Fruit fly (Drosophila melanogaster): ENCODE results near the gene MED28.

DNA sequence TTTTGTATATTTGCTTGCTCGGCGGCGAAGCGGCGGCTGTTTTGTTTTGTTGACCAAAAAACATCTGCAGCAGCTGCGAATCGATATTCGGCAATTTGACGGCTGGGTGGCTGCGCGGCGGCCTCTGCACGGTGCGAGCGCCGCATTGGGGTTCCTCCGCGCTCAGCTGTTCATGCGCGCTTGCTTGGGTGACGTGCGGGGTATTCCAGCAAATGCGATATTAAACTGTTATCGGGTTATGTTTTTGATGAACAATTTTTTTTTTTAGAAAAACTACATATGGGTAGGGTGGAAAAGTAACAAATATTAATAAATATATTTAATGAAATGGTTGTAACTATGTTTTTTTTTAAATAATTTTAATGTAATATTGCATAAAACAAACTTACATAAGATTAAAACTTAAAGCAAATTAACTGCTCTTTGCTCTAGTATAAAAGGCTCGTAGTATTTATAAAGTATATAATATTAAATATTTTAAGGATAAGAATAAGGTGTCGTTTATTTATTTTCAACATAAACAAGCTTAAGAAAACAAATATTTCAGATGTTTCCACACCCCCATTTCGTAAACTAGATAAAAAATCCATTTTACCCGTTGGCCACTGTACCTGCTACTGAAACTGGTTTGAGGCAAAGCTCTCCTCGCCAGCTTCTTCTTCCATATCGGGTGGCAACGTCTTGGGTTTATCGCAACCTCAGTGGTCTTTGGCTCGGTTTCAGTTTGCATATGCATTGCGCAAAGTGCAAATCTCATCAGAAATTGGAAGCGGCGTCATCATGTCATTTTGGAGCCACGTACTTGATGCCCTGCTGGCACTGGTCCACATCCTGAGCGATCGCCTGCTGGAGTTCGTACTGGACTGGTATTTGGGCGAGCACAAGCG lies 14.2 kb downstream of the MED28 start, which contains the start of the genes Gnpat and CG5112:
- TF ChIP-seq CTCF (optimal IDR thresholded peaks at IDR 0.05) (no peak), CG8478 (optimal IDR thresholded peaks at IDR 0.05) (no peak)
